Worm (Caenorhabditis elegans) whole organism, L2 larva: ENCODE results near the gene D1086.12.

Experiments
- C34F6.9 ChIP-seq: fragments of 150-350 bp; optimal IDR thresholded peaks from 2 replicates; lab custom pipeline; 2014; ENCODE audit warnings: missing biosample characterization, missing genetic modification characterization
- F13H6.1 ChIP-seq: sonication (generic microtip); optimal IDR thresholded peaks from 2 replicates; lab custom pipeline; 2016; ENCODE audit warnings: missing genetic modification characterization, missing compliant biosample characterization
- R02D3.7 ChIP-seq: fragments of 150-350 bp; optimal IDR thresholded peaks from 2 replicates; lab custom pipeline; 2014; ENCODE audit warnings: missing biosample characterization, missing genetic modification characterization
- Y55F3AM.14 ChIP-seq: fragments of 200-800 bp; sonication (Bioruptor generic); optimal IDR thresholded peaks from 2 replicates; lab custom pipeline; 2018; ENCODE audit warnings: mild to moderate bottlenecking, missing genetic modification characterization, missing compliant biosample characterization
- ZK546.5 ChIP-seq: sonication (generic microtip); optimal IDR thresholded peaks from 2 replicates; lab custom pipeline; 2017; ENCODE audit warnings: missing biosample characterization, missing genetic modification characterization
- alr-1 ChIP-seq: fragments of 150-350 bp; optimal IDR thresholded peaks from 2 replicates; lab custom pipeline; 2014; ENCODE audit warnings: missing biosample characterization, missing genetic modification characterization
- aly-2 ChIP-seq: fragments of 150-350 bp; optimal IDR thresholded peaks from 2 replicates; lab custom pipeline; 2014; ENCODE audit warnings: missing biosample characterization, missing genetic modification characterization
- ama-1 ChIP-seq: fragments of 150-350 bp; optimal IDR thresholded peaks from 2 replicates; lab custom pipeline; 2018; ENCODE audit warnings: inconsistent platforms
- blmp-1 ChIP-seq: sonication (generic microtip); optimal IDR thresholded peaks from 2 replicates; lab custom pipeline; 2017; ENCODE audit warnings: missing genetic modification characterization, mild to moderate bottlenecking, missing compliant biosample characterization, antibody characterized with exemption, moderate library complexity; ENCODE audit not compliant: insufficient read depth
- ceh-16 ChIP-seq: fragments of 150-350 bp; optimal IDR thresholded peaks from 2 replicates; lab custom pipeline; 2014; ENCODE audit warnings: missing biosample characterization, missing genetic modification characterization
- ceh-82 ChIP-seq: fragments of 150-350 bp; optimal IDR thresholded peaks from 2 replicates; lab custom pipeline; 2014; ENCODE audit warnings: missing biosample characterization, missing genetic modification characterization
- crh-2 ChIP-seq: sonication (generic microtip); optimal IDR thresholded peaks from 2 replicates; lab custom pipeline; 2017; ENCODE audit warnings: missing biosample characterization, missing genetic modification characterization
- dmd-4 ChIP-seq: sonication (generic microtip); optimal IDR thresholded peaks from 2 replicates; lab custom pipeline; 2017; ENCODE audit warnings: missing biosample characterization, missing genetic modification characterization
- egl-27 ChIP-seq: sonication (generic microtip); optimal IDR thresholded peaks from 3 replicates; lab custom pipeline; 2017; ENCODE audit warnings: missing biosample characterization, missing genetic modification reagents, missing genetic modification characterization
- elt-1 ChIP-seq: fragments of 150-350 bp; optimal IDR thresholded peaks from 2 replicates; lab custom pipeline; 2014; ENCODE audit warnings: missing biosample characterization, missing genetic modification characterization
- elt-3 ChIP-seq: sonication (generic microtip); optimal IDR thresholded peaks from 2 replicates; lab custom pipeline; 2017; ENCODE audit warnings: missing biosample characterization, missing genetic modification characterization
- fos-1 ChIP-seq: fragments of 150-350 bp; optimal IDR thresholded peaks from 2 replicates; lab custom pipeline; 2014; ENCODE audit warnings: missing biosample characterization, missing genetic modification characterization
- gmeb-1 ChIP-seq: fragments of 150-350 bp; optimal IDR thresholded peaks from 2 replicates; lab custom pipeline; 2014; ENCODE audit warnings: missing biosample characterization, missing genetic modification characterization
- lin-11 ChIP-seq: fragments of 150-350 bp; sonication (generic microtip); optimal IDR thresholded peaks from 2 replicates; lab custom pipeline; 2014; ENCODE audit warnings: missing biosample characterization, missing genetic modification characterization, inconsistent platforms, mixed read lengths
- lin-13 ChIP-seq: fragments of 150-350 bp; optimal IDR thresholded peaks from 2 replicates; lab custom pipeline; 2014; ENCODE audit warnings: missing biosample characterization, missing genetic modification reagents, missing genetic modification characterization
- lin-39 ChIP-seq: fragments of 150-350 bp; optimal IDR thresholded peaks from 2 replicates; lab custom pipeline; 2014; ENCODE audit warnings: missing biosample characterization, missing genetic modification reagents, missing genetic modification characterization
- lsy-2 ChIP-seq, 2 experiments: fragments of 150-350 bp in 1 of 2; sonication (generic microtip) in 1 of 2; optimal IDR thresholded peaks; 2 replicates each; lab custom pipeline; 2014 to 2017; ENCODE audit warnings: missing biosample characterization in 2 of 2, missing genetic modification characterization in 2 of 2
- mab-5 ChIP-seq: fragments of 150-350 bp; optimal IDR thresholded peaks from 2 replicates; lab custom pipeline; 2014; ENCODE audit warnings: missing biosample characterization, missing genetic modification characterization
- mbf-1 ChIP-seq: sonication (generic microtip); optimal IDR thresholded peaks from 2 replicates; lab custom pipeline; 2017; ENCODE audit warnings: missing biosample characterization, missing genetic modification characterization
- mdl-1 ChIP-seq, 2 experiments: fragments of 150-350 bp in 1 of 2; sonication (generic microtip) in 1 of 2; optimal IDR thresholded peaks; 2 replicates each; lab custom pipeline; 2017; ENCODE audit warnings: missing biosample characterization in 2 of 2, missing genetic modification characterization in 2 of 2
- nhr-10 ChIP-seq: sonication (generic microtip); optimal IDR thresholded peaks from 2 replicates; lab custom pipeline; 2017; ENCODE audit warnings: missing biosample characterization, missing genetic modification characterization
- nhr-11 ChIP-seq: fragments of 150-350 bp; optimal IDR thresholded peaks from 2 replicates; lab custom pipeline; 2014; ENCODE audit warnings: missing biosample characterization, missing genetic modification characterization
- nhr-12 ChIP-seq: fragments of 150-350 bp; optimal IDR thresholded peaks from 2 replicates; lab custom pipeline; 2014; ENCODE audit warnings: missing biosample characterization, missing genetic modification characterization
- nhr-129 ChIP-seq: fragments of 150-350 bp; optimal IDR thresholded peaks from 2 replicates; lab custom pipeline; 2014; ENCODE audit warnings: missing biosample characterization, missing genetic modification characterization
- nhr-21 ChIP-seq: fragments of 150-350 bp; optimal IDR thresholded peaks from 2 replicates; lab custom pipeline; 2014; ENCODE audit warnings: missing biosample characterization, missing genetic modification characterization
- nhr-23 ChIP-seq: fragments of 150-350 bp; optimal IDR thresholded peaks from 2 replicates; lab custom pipeline; 2014; ENCODE audit warnings: missing biosample characterization, missing genetic modification reagents, missing genetic modification characterization
- nhr-237 ChIP-seq: fragments of 150-350 bp; optimal IDR thresholded peaks from 2 replicates; lab custom pipeline; 2014; ENCODE audit warnings: missing biosample characterization, missing genetic modification characterization
- nhr-25 ChIP-seq: fragments of 150-350 bp; sonication (generic microtip); optimal IDR thresholded peaks from 3 replicates; lab custom pipeline; 2014; ENCODE audit warnings: missing biosample characterization, missing genetic modification characterization
- nhr-6 ChIP-seq: fragments of 150-350 bp; optimal IDR thresholded peaks from 2 replicates; lab custom pipeline; 2014; ENCODE audit warnings: missing biosample characterization, missing genetic modification characterization
- nhr-77 ChIP-seq: fragments of 150-350 bp; optimal IDR thresholded peaks from 2 replicates; lab custom pipeline; 2014; ENCODE audit warnings: missing biosample characterization, missing genetic modification characterization
- peb-1 ChIP-seq: fragments of 150-350 bp; optimal IDR thresholded peaks from 2 replicates; lab custom pipeline; 2014; ENCODE audit warnings: missing biosample characterization, missing genetic modification characterization
- sem-4 ChIP-seq: fragments of 150-350 bp; optimal IDR thresholded peaks from 2 replicates; lab custom pipeline; 2014; ENCODE audit warnings: missing biosample characterization, missing genetic modification reagents, missing genetic modification characterization
- skn-1 ChIP-seq: sonication (generic microtip); optimal IDR thresholded peaks from 2 replicates; lab custom pipeline; 2017; ENCODE audit warnings: missing biosample characterization, missing genetic modification characterization
- sma-3 ChIP-seq: sonication (generic microtip); optimal IDR thresholded peaks from 2 replicates; lab custom pipeline; 2016; ENCODE audit warnings: missing genetic modification reagents, missing genetic modification characterization, missing compliant biosample characterization
- sma-9 ChIP-seq, 2 experiments: fragments of 150-350 bp in 1 of 2; sonication (generic microtip) in 1 of 2; optimal IDR thresholded peaks; 2 replicates each; lab custom pipeline; 2014 to 2016; ENCODE audit warnings: missing genetic modification characterization in 2 of 2, mild to moderate bottlenecking in 1 of 2, missing biosample characterization in 1 of 2, missing compliant biosample characterization in 1 of 2, missing genetic modification reagents in 1 of 2, moderate library complexity in 1 of 2
- snpc-4 ChIP-seq: fragments of 150-350 bp; optimal IDR thresholded peaks from 2 replicates; lab custom pipeline; 2014; ENCODE audit warnings: missing biosample characterization, missing genetic modification characterization
- unc-39 ChIP-seq: fragments of 150-350 bp; optimal IDR thresholded peaks from 2 replicates; lab custom pipeline; 2014; ENCODE audit warnings: missing biosample characterization, missing genetic modification characterization
- unc-55 ChIP-seq: fragments of 150-350 bp; sonication (generic microtip); optimal IDR thresholded peaks from 3 replicates; lab custom pipeline; 2014; ENCODE audit warnings: missing biosample characterization, missing genetic modification reagents, missing genetic modification characterization
- unc-62 ChIP-seq: fragments of 150-350 bp; optimal IDR thresholded peaks from 2 replicates; lab custom pipeline; 2014; ENCODE audit warnings: missing biosample characterization, missing genetic modification reagents, missing genetic modification characterization
- zag-1 ChIP-seq: fragments of 150-350 bp; optimal IDR thresholded peaks from 2 replicates; lab custom pipeline; 2014; ENCODE audit warnings: missing biosample characterization, missing genetic modification characterization
- ztf-1 ChIP-seq: fragments of 200-800 bp; sonication (Bioruptor generic); conservative IDR thresholded peaks from 2 replicates; pipeline ENCODE4 v1.3.6; 2022; ENCODE audit warnings: missing genetic modification characterization, missing compliant biosample characterization
- ztf-11 ChIP-seq: sonication (generic microtip); optimal IDR thresholded peaks from 2 replicates; lab custom pipeline; 2017; ENCODE audit warnings: missing biosample characterization, missing genetic modification characterization
- ztf-4 ChIP-seq: fragments of 150-350 bp; optimal IDR thresholded peaks from 2 replicates; lab custom pipeline; 2014; ENCODE audit warnings: missing biosample characterization, missing genetic modification characterization

The D1086.12 gene

DNA sequence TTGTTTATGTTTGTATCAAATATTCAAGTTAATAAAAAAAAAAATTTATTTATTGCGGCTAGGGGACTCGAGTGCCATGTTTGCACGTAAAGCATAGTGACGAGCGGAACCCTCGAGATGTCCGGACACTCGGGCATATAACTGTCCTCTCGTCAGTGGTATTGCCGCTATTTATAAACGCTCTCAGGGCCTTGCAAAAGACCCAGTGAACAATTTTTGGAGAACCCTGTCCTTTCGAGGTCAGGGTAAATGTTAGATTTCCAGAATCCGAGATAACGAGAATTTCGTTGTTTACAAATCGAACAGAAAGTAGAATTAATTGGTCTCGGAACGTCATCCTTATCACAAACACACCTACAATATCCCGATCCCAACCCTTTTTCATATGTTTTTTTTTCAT, 8.6 kb upstream of the D1086.12 start, which contains the start of gene D1086.3:
D1086.3 (plus strand) TSS at position 390 of the 400 bp plus-strand sequence.
- TF ChIP-seq aly-2, result no peak
- TF ChIP-seq C34F6.9 (tag; lab: Kevin White, UChicago), result peak; percentile 5
- no peak for TF ChIP-seq peb-1 (tag; lab: Kevin White, UChicago)
- TF ChIP-seq mdl-1 (tag; optimal IDR thresholded peaks at IDR 0.05; lab: Kevin White, UChicago), result no peak
- no peak for TF ChIP-seq mbf-1 (tag; lab: Kevin White, UChicago)
- TF ChIP-seq egl-27, result no peak
- TF ChIP-seq ztf-1 (GFP tag; lab: Robert Waterston, UW), result 0 out of 2 replicates have a peak, but pooled peaks have one; percentile 30
- TF ChIP-seq ztf-11 (tag; lab: Kevin White, UChicago), result no peak
- TF ChIP-seq F13H6.1 (tag; lab: Kevin White, UChicago), result no peak
- TF ChIP-seq lsy-2 (tag; optimal IDR thresholded peaks at IDR 0.05; lab: Kevin White, UChicago), result peak in 1 of 2 experiments; percentile 44
- no peak for TF ChIP-seq alr-1 (tag; lab: Kevin White, UChicago)
- TF ChIP-seq elt-3 (tag; lab: Kevin White, UChicago), result no peak
- TF ChIP-seq nhr-77 (tag; lab: Kevin White, UChicago), result no peak
- TF ChIP-seq nhr-12 (tag; lab: Kevin White, UChicago), result no peak
- no peak for TF ChIP-seq unc-55
- TF ChIP-seq R02D3.7 (tag; lab: Kevin White, UChicago), result no peak
- TF ChIP-seq Y55F3AM.14 (GFP tag; lab: Kevin White, UChicago), result no peak
- TF ChIP-seq fos-1, result peak; percentile 1
- TF ChIP-seq unc-39 (tag; lab: Kevin White, UChicago), result no peak
- no peak for TF ChIP-seq elt-1 (tag; lab: Kevin White, UChicago)
- TF ChIP-seq ceh-82 (tag; lab: Kevin White, UChicago), result no peak
- no peak for TF ChIP-seq crh-2 (tag; lab: Kevin White, UChicago)
- TF ChIP-seq nhr-25 (tag; lab: Kevin White, UChicago), result no peak
- TF ChIP-seq nhr-21 (tag; lab: Kevin White, UChicago), result peak; percentile 39
- TF ChIP-seq dmd-4 (tag; lab: Kevin White, UChicago), result no peak
- peak; percentile 35 for TF ChIP-seq sma-3 (GFP tag; lab: Kevin White, UChicago)
- TF ChIP-seq lin-13, result peak; percentile 8
- TF ChIP-seq mab-5 (tag; lab: Kevin White, UChicago), result no peak
- no peak for TF ChIP-seq nhr-10
- TF ChIP-seq blmp-1 (tag; lab: Kevin White, UChicago), result no peak
- TF ChIP-seq lin-39 (tag; lab: Kevin White, UChicago), result no peak
- no peak for TF ChIP-seq nhr-6 (tag; lab: Kevin White, UChicago)
- no peak for TF ChIP-seq unc-62 (GFP tag; lab: Kevin White, UChicago)
- peak; percentile 40 for TF ChIP-seq sma-9 (GFP tag; optimal IDR thresholded peaks at IDR 0.05; lab: Kevin White, UChicago)
- no peak for TF ChIP-seq sma-9 (tag; optimal IDR thresholded peaks at IDR 0.05; lab: Kevin White, UChicago)
- TF ChIP-seq nhr-11 (tag; lab: Kevin White, UChicago), result no peak
- TF ChIP-seq skn-1, result no peak
- TF ChIP-seq ceh-16 (tag; lab: Kevin White, UChicago), result no peak
- peak; percentile 91 for TF ChIP-seq ama-1 (lab: Kevin White, UChicago)
- TF ChIP-seq lin-11 (tag; lab: Kevin White, UChicago), result no peak
- TF ChIP-seq nhr-129 (tag; lab: Kevin White, UChicago), result peak; percentile 30
- TF ChIP-seq sem-4 (tag; lab: Kevin White, UChicago), result no peak
- TF ChIP-seq gmeb-1 (tag; lab: Kevin White, UChicago), result no peak
- no peak for TF ChIP-seq ztf-4 (tag; lab: Kevin White, UChicago)
- TF ChIP-seq zag-1 (tag; lab: Kevin White, UChicago), result no peak
- TF ChIP-seq nhr-23 (tag; lab: Kevin White, UChicago), result no peak
- TF ChIP-seq snpc-4 (tag; lab: Kevin White, UChicago), result peak; percentile 97
- TF ChIP-seq ZK546.5, result no peak
- no peak for TF ChIP-seq nhr-237 (tag; lab: Kevin White, UChicago)
